Worm (Caenorhabditis elegans) whole organism, L4 larva: Measurements from ENCODE around the gene Y32F6A.4.

Source experiments
- D1046.2 ChIP-seq: fragments of 200-800 bp; sonication (Bioruptor generic); IDR thresholded peaks from 2 replicates; pipeline ENCODE4 v1.3.6; 2022; ENCODE audit warnings: missing genetic modification characterization, missing compliant biosample characterization
- F37D6.2 ChIP-seq: sonication (generic microtip); optimal IDR thresholded peaks from 2 replicates; lab custom pipeline; 2016; ENCODE audit warnings: mild to moderate bottlenecking, missing genetic modification characterization, missing compliant biosample characterization
- ama-1 ChIP-seq: fragments of 150-350 bp; optimal IDR thresholded peaks from 2 replicates; lab custom pipeline; 2014; ENCODE audit warnings: inconsistent platforms, mixed read lengths
- attf-4 ChIP-seq: sonication (generic microtip); optimal IDR thresholded peaks from 3 replicates; lab custom pipeline; 2017; ENCODE audit warnings: missing biosample characterization, missing genetic modification characterization
- ceh-20 ChIP-seq: fragments of 200-800 bp; sonication (Bioruptor generic); IDR thresholded peaks from 2 replicates; pipeline ENCODE4 v1.3.6; 2022; ENCODE audit warnings: missing genetic modification reagents, missing genetic modification characterization, missing compliant biosample characterization
- ceh-44 ChIP-seq: fragments of 200-800 bp; sonication (Bioruptor generic); IDR thresholded peaks from 2 replicates; pipeline ENCODE4 v1.3.6; 2022; ENCODE audit warnings: missing genetic modification reagents, missing genetic modification characterization, missing compliant biosample characterization
- ceh-62 ChIP-seq: sonication (generic microtip); optimal IDR thresholded peaks from 2 replicates; lab custom pipeline; 2017; ENCODE audit warnings: missing biosample characterization, missing genetic modification characterization
- daf-16 ChIP-seq, 3 experiments: sonication (generic microtip); optimal IDR thresholded peaks; 2 replicates each; lab custom pipeline; 2016 to 2017; ENCODE audit warnings: missing genetic modification characterization in 3 of 3, missing genetic modification reagents in 3 of 3, mild to moderate bottlenecking in 2 of 3, missing compliant biosample characterization in 2 of 3, missing biosample characterization in 1 of 3, moderate library complexity in 1 of 3
- dmd-6 ChIP-seq: fragments of 200-800 bp; sonication (Bioruptor generic); IDR thresholded peaks from 2 replicates; pipeline ENCODE4 v1.3.6; 2022; ENCODE audit warnings: missing genetic modification reagents, missing genetic modification characterization, missing compliant biosample characterization
- dpl-1 ChIP-seq: fragments of 150-350 bp; optimal IDR thresholded peaks from 2 replicates; lab custom pipeline; 2014; ENCODE audit warnings: missing biosample characterization, missing genetic modification reagents, missing genetic modification characterization
- dve-1 ChIP-seq: sonication (generic microtip); optimal IDR thresholded peaks from 2 replicates; lab custom pipeline; 2017; ENCODE audit warnings: antibody characterized with exemption, mild to moderate bottlenecking, missing genetic modification characterization, missing compliant biosample characterization; ENCODE audit not compliant: insufficient read depth
- hif-1 ChIP-seq, 2 experiments: sonication (generic microtip); optimal IDR thresholded peaks; 2 replicates each; lab custom pipeline; 2016 to 2017; ENCODE audit warnings: missing compliant biosample characterization in 2 of 2, missing genetic modification characterization in 2 of 2, missing genetic modification reagents in 2 of 2, missing genotype in 2 of 2, mild to moderate bottlenecking in 1 of 2
- hlh-11 ChIP-seq: fragments of 200-800 bp; sonication (Bioruptor generic); optimal IDR thresholded peaks from 2 replicates; lab custom pipeline; 2018; ENCODE audit warnings: mild to moderate bottlenecking, missing genetic modification characterization, missing compliant biosample characterization
- hlh-30 ChIP-seq: sonication (generic microtip); optimal IDR thresholded peaks from 2 replicates; lab custom pipeline; 2017; ENCODE audit warnings: antibody characterized with exemption, mild to moderate bottlenecking, missing genetic modification characterization, missing compliant biosample characterization; ENCODE audit not compliant: insufficient read depth
- lin-1 ChIP-seq: fragments of 200-800 bp; sonication (Bioruptor generic); IDR thresholded peaks from 2 replicates; pipeline ENCODE4 v1.3.6; 2022; ENCODE audit warnings: missing genetic modification reagents, missing genetic modification characterization, missing compliant biosample characterization
- lin-15B ChIP-seq: fragments of 150-350 bp; sonication (generic microtip); optimal IDR thresholded peaks from 3 replicates; lab custom pipeline; 2014; ENCODE audit warnings: missing biosample characterization, missing genetic modification characterization
- lin-29 ChIP-seq: fragments of 200-800 bp; sonication (Bioruptor generic); IDR thresholded peaks from 2 replicates; pipeline ENCODE4 v1.3.6; 2022; ENCODE audit warnings: missing genetic modification reagents, missing genetic modification characterization, missing compliant biosample characterization
- lin-39 ChIP-seq: fragments of 150-350 bp; optimal IDR thresholded peaks from 2 replicates; lab custom pipeline; 2014; ENCODE audit warnings: missing biosample characterization, missing genetic modification reagents, missing genetic modification characterization
- lsy-2 ChIP-seq, 2 experiments: fragments of 150-350 bp in 1 of 2; sonication (generic microtip) in 1 of 2; optimal IDR thresholded peaks; 2 replicates each; lab custom pipeline; 2014 to 2017; ENCODE audit warnings: missing biosample characterization in 2 of 2, missing genetic modification characterization in 2 of 2
- mdl-1 ChIP-seq, 2 experiments: fragments of 150-350 bp in 1 of 2; sonication (generic microtip) in 1 of 2; optimal IDR thresholded peaks; 2 replicates each; lab custom pipeline; 2014 to 2017; ENCODE audit warnings: missing biosample characterization in 2 of 2, missing genetic modification characterization in 2 of 2
- mxl-3 ChIP-seq: fragments of 200-800 bp; sonication (Bioruptor generic); optimal IDR thresholded peaks from 2 replicates; lab custom pipeline; 2018; ENCODE audit warnings: mild to moderate bottlenecking, missing genetic modification characterization, missing compliant biosample characterization
- nhr-10 ChIP-seq: fragments of 150-350 bp; optimal IDR thresholded peaks from 2 replicates; lab custom pipeline; 2014; ENCODE audit warnings: missing biosample characterization, missing genetic modification characterization
- nhr-28 ChIP-seq: fragments of 150-350 bp; optimal IDR thresholded peaks from 2 replicates; lab custom pipeline; 2014; ENCODE audit warnings: missing biosample characterization, missing genetic modification characterization
- nhr-48 ChIP-seq: sonication (generic microtip); optimal IDR thresholded peaks from 2 replicates; lab custom pipeline; 2016; ENCODE audit warnings: mild to moderate bottlenecking, missing genetic modification characterization, missing compliant biosample characterization
- nhr-6 ChIP-seq: fragments of 150-350 bp; optimal IDR thresholded peaks from 2 replicates; lab custom pipeline; 2014; ENCODE audit warnings: missing biosample characterization, missing genetic modification characterization
- nhr-76 ChIP-seq: fragments of 150-350 bp; optimal IDR thresholded peaks from 2 replicates; lab custom pipeline; 2014; ENCODE audit warnings: missing biosample characterization, missing genetic modification characterization
- nhr-77 ChIP-seq: fragments of 150-350 bp; optimal IDR thresholded peaks from 2 replicates; lab custom pipeline; 2014; ENCODE audit warnings: missing biosample characterization, missing genetic modification characterization
- pha-4 ChIP-seq, 2 experiments: fragments of 150-350 bp in 1 of 2; fragments of 200-800 bp in 1 of 2; sonication (Bioruptor generic) in 1 of 2; IDR thresholded peaks in 1 of 2; optimal IDR thresholded peaks in 1 of 2; 2 replicates each; pipeline versions ENCODE4 v1.3.6 to Lab custom; 2014 to 2022; ENCODE audit warnings: missing genetic modification characterization in 2 of 2, missing genetic modification reagents in 2 of 2, missing biosample characterization in 1 of 2, missing compliant biosample characterization in 1 of 2
- php-3 ChIP-seq: fragments of 200-800 bp; sonication (Bioruptor generic); IDR thresholded peaks from 2 replicates; pipeline ENCODE4 v1.3.6; 2022; ENCODE audit warnings: missing genetic modification reagents, missing genetic modification characterization, missing compliant biosample characterization
- pqm-1 ChIP-seq: sonication (generic microtip); optimal IDR thresholded peaks from 2 replicates; lab custom pipeline; 2017; ENCODE audit warnings: missing biosample characterization, missing genetic modification characterization
- rbr-2 ChIP-seq: sonication (generic microtip); optimal IDR thresholded peaks from 2 replicates; lab custom pipeline; 2016; ENCODE audit warnings: missing genotype, missing genetic modification characterization, missing compliant biosample characterization
- spr-1 ChIP-seq: sonication (generic microtip); optimal IDR thresholded peaks from 2 replicates; lab custom pipeline; 2016; ENCODE audit warnings: mild to moderate bottlenecking, missing genetic modification characterization, missing compliant biosample characterization
- unc-62 ChIP-seq, 3 experiments: fragments of 150-350 bp in 1 of 3; sonication (generic microtip); optimal IDR thresholded peaks in 2 of 3; peaks in 1 of 3; 1 replicate in 1 of 3; 2 replicates in 2 of 3; lab custom pipeline; 2014 to 2017; ENCODE audit warnings: missing biosample characterization in 3 of 3, missing genetic modification characterization in 3 of 3, missing genetic modification reagents in 3 of 3, missing genotype in 1 of 3
- vab-7 ChIP-seq: fragments of 200-800 bp; sonication (Bioruptor generic); IDR thresholded peaks from 2 replicates; pipeline ENCODE4 v1.3.6; 2022; ENCODE audit warnings: missing genetic modification reagents, missing genetic modification characterization, missing compliant biosample characterization
- zip-11 ChIP-seq: fragments of 200-800 bp; sonication (Bioruptor generic); IDR thresholded peaks from 2 replicates; pipeline ENCODE4 v1.3.6; 2022; ENCODE audit warnings: missing genetic modification characterization, missing compliant biosample characterization
- ztf-11 ChIP-seq: fragments of 150-350 bp; optimal IDR thresholded peaks from 2 replicates; lab custom pipeline; 2014; ENCODE audit warnings: missing biosample characterization, missing genetic modification characterization

Y32F6A.4 gene

ce11 chrV:10436612-10437011 is 2.7 kb upstream of the Y32F6A.4 start, which contains the start of gene set-22:
set-22 (plus strand) TSS chrV:10436912.
- TF ChIP-seq spr-1 (no peak), ceh-44 (GFP tag; lab: Robert Waterston, UW) (no peak), nhr-10 (tag; lab: Kevin White, UChicago) (no peak)

- TF ChIP-seq daf-16 (GFP tag; optimal IDR thresholded peaks at IDR 0.05; lab: Kevin White, UChicago) (no peak), daf-16 (tag; optimal IDR thresholded peaks at IDR 0.05; lab: Kevin White, UChicago) (peak; percentile 14), zip-11 (no peak), mxl-3 (GFP tag; lab: Kevin White, UChicago) (no peak), dmd-6 (peak; percentile 54), pqm-1 (peak; percentile 44), lin-15B (tag; lab: Kevin White, UChicago) (no peak), nhr-28 (tag; lab: Kevin White, UChicago) (peak; percentile 36), unc-62 (GFP tag; optimal IDR thresholded peaks at IDR 0.05 in 1 of 2; lab: Kevin White, UChicago) (peak in 1 of 2 experiments; percentile 95), unc-62 (tag; optimal IDR thresholded peaks at IDR 0.05; lab: Kevin White, UChicago) (no peak), attf-4 (tag; lab: Kevin White, UChicago) (no peak)
Observed at ce11 chrV:10435198-10435597, 1.3 kb upstream of the Y32F6A.4 start.

DNA sequence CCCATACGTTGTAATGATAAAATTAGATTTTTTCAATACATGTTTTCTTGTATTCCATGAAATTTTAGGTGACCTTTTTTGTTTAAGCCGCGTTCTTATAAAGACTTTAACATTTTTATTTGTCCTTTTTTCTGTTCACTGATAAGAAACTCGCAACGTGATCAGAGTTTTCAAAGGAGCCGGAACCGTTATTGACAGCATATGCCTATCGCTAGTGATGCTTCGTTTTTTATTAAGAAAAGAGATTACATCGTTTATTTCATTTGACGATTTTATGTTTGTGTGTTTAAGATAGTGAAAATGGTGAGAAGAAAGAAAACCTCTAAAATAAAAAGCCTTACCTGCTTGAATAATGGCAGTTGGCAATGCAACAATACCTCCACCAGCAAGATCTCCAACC is 1.3 kb downstream of the Y32F6A.4 start:
- no peak for TF ChIP-seq lsy-2 (tag; optimal IDR thresholded peaks at IDR 0.05; lab: Kevin White, UChicago)
- TF ChIP-seq pqm-1: peak; percentile 99
- 0 out of 2 replicates have a peak, but pooled peaks have one; percentile 17 for TF ChIP-seq ceh-20 (GFP tag; lab: Robert Waterston, UW)
- peak; percentile 61 for TF ChIP-seq nhr-77 (tag; lab: Kevin White, UChicago)
- peak; percentile 74 for TF ChIP-seq hlh-11 (tag; lab: Kevin White, UChicago)
- TF ChIP-seq nhr-6 (tag; lab: Kevin White, UChicago): no peak
- TF ChIP-seq nhr-76 (tag; lab: Kevin White, UChicago): no peak
- peak in 1 of 2 experiments; percentile 64 for TF ChIP-seq mdl-1 (tag; optimal IDR thresholded peaks at IDR 0.05; lab: Kevin White, UChicago)
- TF ChIP-seq ama-1: no peak
- peak; percentile 89 for TF ChIP-seq dmd-6
- no peak for TF ChIP-seq dpl-1 (GFP tag; lab: Kevin White, UChicago)
- no peak for TF ChIP-seq ztf-11 (tag; lab: Kevin White, UChicago)
- TF ChIP-seq D1046.2 (GFP tag; lab: Robert Waterston, UW): no peak
- no peak for TF ChIP-seq vab-7 (GFP tag; lab: Robert Waterston, UW)
- TF ChIP-seq lin-1 (GFP tag; lab: Robert Waterston, UW): peak; percentile 56; the same call in 1 of the 2 replicates
- no peak for TF ChIP-seq F37D6.2 (tag; lab: Kevin White, UChicago)
- peak; percentile 34; the same call in 1 of the 2 replicates for TF ChIP-seq pha-4 (GFP tag; IDR thresholded peaks at IDR 0.05; lab: Robert Waterston, UW)
- no peak for TF ChIP-seq pha-4 (tag; optimal IDR thresholded peaks at IDR 0.05; lab: Kevin White, UChicago)
- TF ChIP-seq nhr-48: no peak
- TF ChIP-seq daf-16 (GFP tag; optimal IDR thresholded peaks at IDR 0.05; lab: Kevin White, UChicago): peak in 1 of 2 experiments; percentile 6
- TF ChIP-seq daf-16 (tag; optimal IDR thresholded peaks at IDR 0.05; lab: Kevin White, UChicago): peak; percentile 91
- peak; percentile 89 for TF ChIP-seq php-3 (GFP tag; lab: Robert Waterston, UW)
- peak; percentile 31 for TF ChIP-seq hlh-30 (tag; lab: Kevin White, UChicago)
- TF ChIP-seq nhr-28 (tag; lab: Kevin White, UChicago): peak; percentile 87
- TF ChIP-seq dve-1 (tag; lab: Kevin White, UChicago): peak; percentile 88

- TF ChIP-seq dmd-6 (no peak), lin-39 (tag; lab: Kevin White, UChicago) (no peak), lin-29 (no peak), rbr-2 (tag; lab: Kevin White, UChicago) (no peak), ceh-62 (no peak), hif-1 (tag; optimal IDR thresholded peaks at IDR 0.05; lab: Kevin White, UChicago) (no peak)
- TF ChIP-seq, all 104 proteins: peak for 0
Observed at ce11 chrV:10428608-10429007, 5.3 kb downstream of the Y32F6A.4 start, which contains the start of gene tag-314. tag-314 (minus strand) TSS chrV:10428708.
